Worm (Caenorhabditis elegans): ENCODE data around the gene T08D10.3.
A peak's percentile ranks its signal among the peaks of the same experiment; 100 is the strongest.

Gene T08D10.3

ce11 chrX:11964555-11964954, 9.3 kb downstream of the T08D10.3 start:
- TF ChIP-seq T22C8.4 (GFP tag; IDR thresholded peaks at IDR 0.05): no peak

DNA sequence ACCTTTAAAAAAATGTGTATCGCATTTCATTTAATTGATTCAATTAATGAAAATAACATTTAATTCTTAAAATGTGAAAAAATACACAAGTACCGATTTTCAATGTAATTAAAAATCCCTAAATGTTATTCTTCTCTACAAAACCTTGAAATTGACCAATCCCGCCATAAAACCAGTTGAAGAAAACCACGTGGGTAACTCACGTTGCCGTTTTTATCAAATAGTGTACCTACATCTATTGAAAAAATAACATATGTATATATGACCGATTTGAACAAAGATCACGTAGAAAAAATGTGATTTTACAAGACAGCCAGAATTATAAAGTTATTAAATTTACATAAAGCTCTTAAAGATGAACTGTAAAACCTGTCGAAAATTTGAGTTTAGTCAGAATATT, 9.9 kb downstream of the T08D10.3 start:
- TF ChIP-seq cog-1 (tag; optimal IDR thresholded peaks at IDR 0.05) (no peak), T22C8.4 (GFP tag; IDR thresholded peaks at IDR 0.05) (no peak), ref-1 (GFP tag; conservative IDR thresholded peaks at IDR 0.05) (no peak), ztf-29 (GFP tag; IDR thresholded peaks at IDR 0.05) (no peak), flt-1 (GFP tag; IDR thresholded peaks at IDR 0.05) (no peak), klf-2 (GFP tag; conservative IDR thresholded peaks at IDR 0.05) (no peak), med-1 (GFP tag; optimal IDR thresholded peaks at IDR 0.05; ENCODE audit: insufficient read depth) (no peak), tab-1 (GFP tag; IDR thresholded peaks at IDR 0.05) (no peak), ztf-23 (GFP tag; IDR thresholded peaks at IDR 0.05) (no peak)

ce11 chrX:11965663-11966304, 10.6 kb downstream of the T08D10.3 start, which contains the start of gene sams-1:
Gene sams-1 (plus strand): TSS chrX:11965962.
- no peak for TF ChIP-seq flt-1 (GFP tag; IDR thresholded peaks at IDR 0.05)
- no peak for TF ChIP-seq med-1 (GFP tag; optimal IDR thresholded peaks at IDR 0.05; ENCODE audit: insufficient read depth)

DNA sequence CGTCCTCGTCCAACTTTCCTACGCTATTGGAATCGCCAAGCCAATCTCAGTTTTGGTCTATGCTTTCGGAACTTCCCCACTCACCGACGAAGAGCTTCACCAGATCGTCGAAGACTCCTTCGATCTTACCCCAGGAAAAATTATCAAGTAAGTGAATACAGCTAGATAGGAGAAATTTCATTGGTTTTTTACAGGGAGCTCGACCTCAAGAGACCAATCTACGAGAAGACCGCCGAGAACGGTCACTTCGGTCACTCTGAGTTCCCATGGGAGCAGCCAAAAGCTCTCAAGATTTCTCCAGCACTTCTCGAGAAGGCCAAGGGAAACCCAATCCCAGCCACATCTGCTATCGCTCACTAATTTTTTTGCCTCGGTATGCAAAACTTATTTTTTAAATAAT, 11.8 kb downstream of the T08D10.3 start:
- TF ChIP-seq ztf-23 (GFP tag; IDR thresholded peaks at IDR 0.05) (no peak), klf-2 (GFP tag; conservative IDR thresholded peaks at IDR 0.05) (no peak), flt-1 (GFP tag; IDR thresholded peaks at IDR 0.05) (no peak), med-1 (GFP tag; optimal IDR thresholded peaks at IDR 0.05; ENCODE audit: insufficient read depth) (no peak), ztf-29 (GFP tag; IDR thresholded peaks at IDR 0.05) (no peak), T22C8.4 (GFP tag; IDR thresholded peaks at IDR 0.05) (no peak), tab-1 (GFP tag; IDR thresholded peaks at IDR 0.05) (no peak), cog-1 (tag; optimal IDR thresholded peaks at IDR 0.05) (no peak), ref-1 (GFP tag; conservative IDR thresholded peaks at IDR 0.05) (no peak)

ce11 chrX:11968024-11968598, 12.9 kb downstream of the T08D10.3 start:
- TF ChIP-seq tab-1 (GFP tag; IDR thresholded peaks at IDR 0.05) (no peak), ref-1 (GFP tag; conservative IDR thresholded peaks at IDR 0.05) (no peak), cog-1 (tag; optimal IDR thresholded peaks at IDR 0.05) (no peak), flt-1 (GFP tag; IDR thresholded peaks at IDR 0.05) (no peak), T22C8.4 (GFP tag; IDR thresholded peaks at IDR 0.05) (no peak), med-1 (GFP tag; optimal IDR thresholded peaks at IDR 0.05; ENCODE audit: insufficient read depth) (no peak), klf-2 (GFP tag; conservative IDR thresholded peaks at IDR 0.05) (no peak), ztf-23 (GFP tag; IDR thresholded peaks at IDR 0.05) (no peak), ztf-29 (GFP tag; IDR thresholded peaks at IDR 0.05) (no peak)

ce11 chrX:11969085-11969484, 13.9 kb downstream of the T08D10.3 start:
- no peak for TF ChIP-seq med-1 (GFP tag; optimal IDR thresholded peaks at IDR 0.05; ENCODE audit: insufficient read depth)
- no peak for TF ChIP-seq klf-2 (GFP tag; conservative IDR thresholded peaks at IDR 0.05)
- no peak for TF ChIP-seq ztf-23 (GFP tag; IDR thresholded peaks at IDR 0.05)
- TF ChIP-seq ref-1 (GFP tag; conservative IDR thresholded peaks at IDR 0.05): no peak
- no peak for TF ChIP-seq cog-1 (tag; optimal IDR thresholded peaks at IDR 0.05)
- TF ChIP-seq ztf-29 (GFP tag; IDR thresholded peaks at IDR 0.05): no peak
- no peak for TF ChIP-seq T22C8.4 (GFP tag; IDR thresholded peaks at IDR 0.05)
- no peak for TF ChIP-seq flt-1 (GFP tag; IDR thresholded peaks at IDR 0.05)
- TF ChIP-seq tab-1 (GFP tag; IDR thresholded peaks at IDR 0.05): no peak

ce11 chrX:11969554-11969953, 14.3 kb downstream of the T08D10.3 start:
- no peak for TF ChIP-seq T22C8.4 (GFP tag; IDR thresholded peaks at IDR 0.05)

- TF ChIP-seq ztf-29 (GFP tag; IDR thresholded peaks at IDR 0.05): no peak
- TF ChIP-seq tab-1 (GFP tag; IDR thresholded peaks at IDR 0.05): no peak
- TF ChIP-seq flt-1 (GFP tag; IDR thresholded peaks at IDR 0.05): no peak
- no peak for TF ChIP-seq T22C8.4 (GFP tag; IDR thresholded peaks at IDR 0.05)
- no peak for TF ChIP-seq med-1 (GFP tag; optimal IDR thresholded peaks at IDR 0.05; ENCODE audit: insufficient read depth)
These were observed 16.1 kb downstream of the T08D10.3 start for ce11 chrX:11971323-11971722.

DNA sequence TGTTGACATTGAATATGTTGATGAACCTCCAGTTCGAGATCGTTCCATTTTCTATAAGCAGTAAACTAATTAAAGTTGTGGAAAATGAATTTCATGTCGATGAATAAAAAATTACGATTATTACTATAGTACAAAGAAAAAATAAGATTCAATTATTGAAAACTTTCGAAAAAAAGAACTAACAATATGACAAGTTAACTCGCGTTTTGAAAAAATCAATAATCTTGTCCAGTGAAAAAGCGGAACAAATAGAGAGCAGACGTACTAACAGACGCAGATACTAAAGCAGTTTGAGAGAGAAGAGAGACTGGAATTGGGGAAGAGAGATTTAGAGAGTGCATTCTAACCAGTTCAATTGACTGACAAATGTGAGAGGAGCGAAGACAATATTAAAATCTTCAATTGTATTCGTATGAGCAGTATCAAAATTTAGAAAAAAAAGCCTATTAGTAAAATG, 19.4 kb downstream of the T08D10.3 start, which contains the start of gene set-6:
Gene set-6 (minus strand): TSS at position 51 of the 457 bp plus-strand sequence.
- TF ChIP-seq med-1 (GFP tag; optimal IDR thresholded peaks at IDR 0.05; ENCODE audit: insufficient read depth): no peak
- peak; percentile 60; the same call in 1 of the 2 replicates for TF ChIP-seq T22C8.4 (GFP tag; IDR thresholded peaks at IDR 0.05)

- TF ChIP-seq flt-1 (GFP tag; IDR thresholded peaks at IDR 0.05): no peak
- TF ChIP-seq ref-1 (GFP tag; conservative IDR thresholded peaks at IDR 0.05): no peak
- TF ChIP-seq tab-1 (GFP tag; IDR thresholded peaks at IDR 0.05): no peak
- no peak for TF ChIP-seq ztf-23 (GFP tag; IDR thresholded peaks at IDR 0.05)
- TF ChIP-seq T22C8.4 (GFP tag; IDR thresholded peaks at IDR 0.05): no peak
- no peak for TF ChIP-seq klf-2 (GFP tag; conservative IDR thresholded peaks at IDR 0.05)
- no peak for TF ChIP-seq ztf-29 (GFP tag; IDR thresholded peaks at IDR 0.05)
- TF ChIP-seq cog-1 (tag; optimal IDR thresholded peaks at IDR 0.05): no peak
- no peak for TF ChIP-seq med-1 (GFP tag; optimal IDR thresholded peaks at IDR 0.05; ENCODE audit: insufficient read depth)
These were observed 26.8 kb downstream of the T08D10.3 start, which contains the start of gene nhr-167 for ce11 chrX:11982065-11982464. Gene nhr-167 (minus strand): TSS chrX:11982085.
